Fruit fly (Drosophila melanogaster): ENCODE measurements around the gene alphaTub85E.

DNA sequence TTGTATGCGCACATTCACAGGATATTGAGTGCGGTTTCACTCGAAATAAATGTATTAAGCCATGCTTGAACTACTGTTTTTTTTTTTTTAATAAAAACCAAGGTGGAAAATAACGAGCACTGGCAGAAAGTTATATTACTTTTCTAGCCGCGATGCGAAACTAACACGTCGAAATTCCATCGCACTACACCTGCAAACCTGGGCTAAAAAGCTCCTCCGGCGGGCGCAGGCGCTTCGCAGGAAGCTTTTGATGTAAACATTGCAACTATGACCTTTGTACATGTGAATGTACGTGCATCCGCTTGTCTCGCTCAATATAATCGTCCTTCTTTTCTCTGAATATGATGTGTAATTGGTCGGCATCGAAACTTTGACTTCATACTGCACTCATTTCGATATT, 6.7 kb upstream of the alphaTub85E start, which contains the start of gene side-VII:
- TF ChIP-seq OdsH (GFP tag; optimal IDR thresholded peaks at IDR 0.05) (no peak), CG3032 (tag; optimal IDR thresholded peaks at IDR 0.05) (no peak), CG1621 (tag; optimal IDR thresholded peaks at IDR 0.05) (no peak), pdm3 (GFP tag; optimal IDR thresholded peaks at IDR 0.05) (no peak), CG9139 (GFP tag; optimal IDR thresholded peaks at IDR 0.05) (no peak), CG6792 (GFP tag; optimal IDR thresholded peaks at IDR 0.05) (no peak), CG10631 (GFP tag; optimal IDR thresholded peaks at IDR 0.05) (no peak), Blimp-1 (GFP tag; optimal IDR thresholded peaks at IDR 0.05) (no peak)
